Fruit fly (Drosophila melanogaster) whole organism, embryonic: Measurements from ENCODE around the gene Tango5.
A peak's percentile ranks its signal among the peaks of the same experiment; 100 is the strongest.

Experiments used
- CG10209 ChIP-seq: fragments of 200-800 bp; sonication (Bioruptor generic); optimal IDR thresholded peaks from 3 replicates; lab custom pipeline; 2017; ENCODE audit warnings: missing biosample characterization, mild to moderate bottlenecking, missing genetic modification characterization, missing genetic modification reagents
- CG1024 ChIP-seq: fragments of 200-800 bp; sonication (Bioruptor generic); IDR thresholded peaks from 2 replicates; pipeline ENCODE4 v1.3.6; 2022; ENCODE audit warnings: missing biosample characterization, missing genetic modification characterization
- CG10267 ChIP-seq: fragments of 200-800 bp; sonication (Bioruptor generic); optimal IDR thresholded peaks from 2 replicates; lab custom pipeline; 2018; ENCODE audit warnings: missing biosample characterization, mild to moderate bottlenecking, missing genetic modification characterization, moderate library complexity
- CG10543 ChIP-seq: fragments of 200-800 bp; sonication (Bioruptor generic); optimal IDR thresholded peaks from 3 replicates; lab custom pipeline; 2017; ENCODE audit warnings: missing biosample characterization, mild to moderate bottlenecking, missing genetic modification characterization, moderate library complexity
- CG11504 ChIP-seq: fragments of 200-800 bp; sonication (Bioruptor generic); optimal IDR thresholded peaks from 3 replicates; lab custom pipeline; 2019; ENCODE audit warnings: missing biosample characterization, mild to moderate bottlenecking, missing genetic modification characterization, moderate library complexity
- CG13775 ChIP-seq: fragments of 200-800 bp; sonication (Bioruptor generic); optimal IDR thresholded peaks from 3 replicates; lab custom pipeline; 2017; ENCODE audit warnings: missing biosample characterization, mild to moderate bottlenecking, missing genetic modification characterization
- CG14710 ChIP-seq: fragments of 200-800 bp; sonication (Bioruptor generic); optimal IDR thresholded peaks from 3 replicates; lab custom pipeline; 2019; ENCODE audit warnings: missing biosample characterization, mild to moderate bottlenecking, missing genetic modification characterization, moderate library complexity
- CG15269 ChIP-seq: fragments of 200-800 bp; sonication (Bioruptor generic); optimal IDR thresholded peaks from 2 replicates; lab custom pipeline; 2018; ENCODE audit warnings: missing biosample characterization, mild to moderate bottlenecking, missing genetic modification characterization, moderate library complexity
- CG17361 ChIP-seq: fragments of 200-800 bp; sonication (Bioruptor generic); IDR thresholded peaks from 3 replicates; pipeline ENCODE4 v1.3.6; 2022; ENCODE audit warnings: missing biosample characterization, missing genetic modification characterization
- CG2120 ChIP-seq: fragments of 200-800 bp; sonication (Bioruptor generic); optimal IDR thresholded peaks from 3 replicates; lab custom pipeline; 2016; ENCODE audit warnings: missing biosample characterization, missing genetic modification characterization
- CG32532 ChIP-seq: fragments of 200-800 bp; sonication (Bioruptor generic); IDR thresholded peaks from 2 replicates; pipeline ENCODE4 v1.3.6; 2022; ENCODE audit warnings: missing biosample characterization, missing genetic modification characterization
- CG5245 ChIP-seq: fragments of 200-800 bp; sonication (Bioruptor generic); optimal IDR thresholded peaks from 3 replicates; lab custom pipeline; 2016; ENCODE audit warnings: missing biosample characterization, missing genetic modification characterization
- CG7556 ChIP-seq: fragments of 200-800 bp; sonication (Bioruptor generic); optimal IDR thresholded peaks from 2 replicates; lab custom pipeline; 2017; ENCODE audit warnings: missing biosample characterization, mild to moderate bottlenecking, missing genetic modification characterization
- CG7928 ChIP-seq: fragments of 200-800 bp; sonication (Bioruptor generic); optimal IDR thresholded peaks from 2 replicates; lab custom pipeline; 2017; ENCODE audit warnings: missing biosample characterization, mild to moderate bottlenecking, missing genetic modification characterization
- CG9727 ChIP-seq: fragments of 200-800 bp; sonication (Bioruptor generic); optimal IDR thresholded peaks from 3 replicates; lab custom pipeline; 2017; ENCODE audit warnings: missing biosample characterization, mild to moderate bottlenecking, missing genetic modification characterization
- CG9817 ChIP-seq: fragments of 200-800 bp; sonication (Bioruptor generic); optimal IDR thresholded peaks from 2 replicates; lab custom pipeline; 2018; ENCODE audit warnings: missing biosample characterization, mild to moderate bottlenecking, missing genetic modification characterization, moderate library complexity
- CoRest ChIP-seq: fragments of 200-800 bp; sonication (Bioruptor generic); optimal IDR thresholded peaks from 3 replicates; lab custom pipeline; 2018; ENCODE audit warnings: missing biosample characterization, mild to moderate bottlenecking, missing genetic modification characterization, moderate library complexity
- D19A ChIP-seq: fragments of 200-800 bp; optimal IDR thresholded peaks from 3 replicates; lab custom pipeline; 2019; ENCODE audit warnings: missing biosample characterization, mild to moderate bottlenecking, missing genetic modification characterization, moderate library complexity
- Eip74EF ChIP-seq, 2 experiments: fragments of 200-800 bp in 1 of 2; fragments of >200 bp in 1 of 2; sonication (Bioruptor generic) in 1 of 2; optimal IDR thresholded peaks; 2 replicates each; lab custom pipeline; 2017 to 2019; ENCODE audit warnings: missing biosample characterization in 2 of 2, missing genetic modification characterization in 2 of 2, mild to moderate bottlenecking in 1 of 2, moderate library complexity in 1 of 2
- Ets65A ChIP-seq: fragments of 200-800 bp; sonication (Bioruptor generic); peaks from one replicate; lab custom pipeline; 2016; ENCODE audit warnings: missing biosample characterization, missing genetic modification characterization
- Hmx ChIP-seq: fragments of 200-800 bp; sonication (Bioruptor generic); optimal IDR thresholded peaks from 2 replicates; lab custom pipeline; 2016; ENCODE audit warnings: missing biosample characterization, missing genetic modification characterization
- Lim3 ChIP-seq: fragments of 200-800 bp; sonication (Bioruptor generic); IDR thresholded peaks from 2 replicates; pipeline ENCODE4 v1.3.6; 2022; ENCODE audit warnings: missing biosample characterization, missing genetic modification characterization
- Med ChIP-seq: fragments of 200-800 bp; sonication (Bioruptor generic); peaks from one replicate; lab custom pipeline; 2016; ENCODE audit warnings: missing biosample characterization, missing genetic modification characterization, mild to moderate bottlenecking, inconsistent platforms, moderate library complexity
- Myb ChIP-seq: fragments of 200-800 bp; sonication (Bioruptor generic); optimal IDR thresholded peaks from 2 replicates; lab custom pipeline; 2016; ENCODE audit warnings: missing biosample characterization, missing genetic modification characterization
- NfI ChIP-seq: fragments of 200-800 bp; sonication (Bioruptor generic); optimal IDR thresholded peaks from 3 replicates; lab custom pipeline; 2018; ENCODE audit warnings: missing biosample characterization, mild to moderate bottlenecking, missing genetic modification characterization, moderate library complexity
- Sry-β ChIP-seq: fragments of 200-800 bp; sonication (Bioruptor generic); optimal IDR thresholded peaks from 2 replicates; lab custom pipeline; 2018; ENCODE audit warnings: missing biosample characterization, mild to moderate bottlenecking, missing genetic modification characterization, moderate library complexity
- az2 ChIP-seq: fragments of 200-800 bp; sonication (Bioruptor generic); optimal IDR thresholded peaks from 3 replicates; lab custom pipeline; 2016; ENCODE audit warnings: missing biosample characterization, missing genetic modification characterization
- btn ChIP-seq: fragments of 200-800 bp; sonication (Bioruptor generic); optimal IDR thresholded peaks from 2 replicates; lab custom pipeline; 2016; ENCODE audit warnings: missing biosample characterization, missing genetic modification characterization
- cg ChIP-seq: fragments of 200-800 bp; sonication (Bioruptor generic); optimal IDR thresholded peaks from 3 replicates; lab custom pipeline; 2019; ENCODE audit warnings: missing biosample characterization, mild to moderate bottlenecking, missing genetic modification characterization, moderate library complexity
- chn ChIP-seq: fragments of 200-800 bp; sonication (Bioruptor generic); optimal IDR thresholded peaks from 2 replicates; lab custom pipeline; 2016; ENCODE audit warnings: missing biosample characterization, missing genetic modification characterization
- crol ChIP-seq: fragments of 200-800 bp; sonication (Bioruptor generic); IDR thresholded peaks from 2 replicates; pipeline ENCODE4 v1.3.6; 2022; ENCODE audit warnings: missing biosample characterization, missing genetic modification characterization
- exex ChIP-seq: fragments of 200-800 bp; sonication (Bioruptor generic); optimal IDR thresholded peaks from 4 replicates; lab custom pipeline; 2018; ENCODE audit warnings: missing biosample characterization, mild to moderate bottlenecking, missing genetic modification characterization, moderate library complexity
- grau ChIP-seq: fragments of 200-800 bp; optimal IDR thresholded peaks from 3 replicates; lab custom pipeline; 2019; ENCODE audit warnings: missing biosample characterization, mild to moderate bottlenecking, missing genetic modification characterization, moderate library complexity
- lola ChIP-seq, 3 experiments: fragments of >200 bp in 2 of 3; fragments of 200-800 bp in 1 of 3; sonication (Bioruptor generic) in 1 of 3; optimal IDR thresholded peaks; 2 replicates each; lab custom pipeline; 2017 to 2019; ENCODE audit warnings: missing biosample characterization in 3 of 3, missing genetic modification characterization in 3 of 3, mild to moderate bottlenecking in 1 of 3, moderate library complexity in 1 of 3
- lov ChIP-seq, 2 experiments: fragments of 200-800 bp in 1 of 2; fragments of >200 bp in 1 of 2; sonication (Bioruptor generic) in 1 of 2; IDR thresholded peaks in 1 of 2; optimal IDR thresholded peaks in 1 of 2; 2 replicates in 1 of 2; 3 replicates in 1 of 2; pipeline versions ENCODE4 v1.3.6 to Lab custom; 2017 to 2022; ENCODE audit warnings: missing biosample characterization in 1 of 2, missing genetic modification characterization in 1 of 2
- maf-S ChIP-seq: fragments of 200-800 bp; sonication (Bioruptor generic); optimal IDR thresholded peaks from 2 replicates; lab custom pipeline; 2016; ENCODE audit warnings: missing biosample characterization, missing genetic modification characterization
- nmo ChIP-seq: fragments of 200-800 bp; sonication (Bioruptor generic); optimal IDR thresholded peaks from 2 replicates; lab custom pipeline; 2018; ENCODE audit warnings: missing biosample characterization, mild to moderate bottlenecking, missing genetic modification characterization, moderate library complexity
- nom ChIP-seq: fragments of 200-800 bp; sonication (Bioruptor generic); optimal IDR thresholded peaks from 2 replicates; lab custom pipeline; 2017; ENCODE audit warnings: missing biosample characterization, missing genetic modification characterization, mild to moderate bottlenecking, moderate library complexity, missing genetic modification reagents
- rib ChIP-seq: fragments of 200-800 bp; sonication (Bioruptor generic); IDR thresholded peaks from 2 replicates; pipeline ENCODE4 v1.3.6; 2022; ENCODE audit warnings: missing biosample characterization, missing genetic modification characterization
- ro ChIP-seq: fragments of 200-800 bp; sonication (Bioruptor generic); IDR thresholded peaks from 2 replicates; pipeline ENCODE4 v1.3.6; 2022; ENCODE audit warnings: missing biosample characterization, missing genetic modification characterization
- row ChIP-seq: fragments of 200-800 bp; sonication (Bioruptor generic); IDR thresholded peaks from 3 replicates; pipeline ENCODE4 v1.3.6; 2022; ENCODE audit warnings: missing biosample characterization, missing genetic modification characterization
- schlank ChIP-seq: fragments of 200-800 bp; sonication (Bioruptor generic); optimal IDR thresholded peaks from 2 replicates; lab custom pipeline; 2018; ENCODE audit warnings: missing biosample characterization, mild to moderate bottlenecking, missing genetic modification characterization
- sqz ChIP-seq: fragments of 200-800 bp; sonication (Bioruptor generic); optimal IDR thresholded peaks from 3 replicates; lab custom pipeline; 2018; ENCODE audit warnings: missing biosample characterization, mild to moderate bottlenecking, missing genetic modification characterization
- stwl ChIP-seq: fragments of 200-800 bp; sonication (Bioruptor generic); optimal IDR thresholded peaks from 3 replicates; lab custom pipeline; 2018; ENCODE audit warnings: missing biosample characterization, mild to moderate bottlenecking, missing genetic modification characterization, moderate library complexity
- tgo ChIP-seq: fragments of 200-800 bp; sonication (Bioruptor generic); IDR thresholded peaks from 3 replicates; pipeline ENCODE4 v1.3.6; 2022; ENCODE audit warnings: missing biosample characterization, missing genetic modification characterization
- trem ChIP-seq: fragments of 200-800 bp; optimal IDR thresholded peaks from 3 replicates; lab custom pipeline; 2019; ENCODE audit warnings: missing biosample characterization, mild to moderate bottlenecking, missing genetic modification characterization, moderate library complexity

Gene Tango5

DNA sequence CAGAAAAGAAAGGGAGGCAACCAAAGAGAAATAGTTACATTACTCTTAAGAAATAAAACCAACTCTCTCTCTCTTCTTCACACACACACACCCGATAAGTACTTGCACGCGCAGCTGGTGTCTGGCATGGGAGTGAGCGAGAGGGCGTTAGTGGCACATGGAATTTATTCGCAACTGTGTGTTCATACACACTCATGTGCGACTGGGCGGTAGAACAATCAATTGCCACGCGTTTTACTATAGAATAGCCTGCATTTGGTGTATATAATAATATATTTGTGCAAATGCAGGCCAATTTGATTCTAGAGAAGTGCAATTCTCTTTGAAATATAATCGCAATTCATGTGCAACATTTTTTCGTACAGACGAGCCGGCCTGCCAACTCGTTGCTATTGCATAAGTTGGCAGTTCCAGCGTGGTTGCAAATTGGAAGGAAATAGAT, 21.7 kb upstream of the Tango5 start (continued):
- peak; percentile 31 for TF ChIP-seq stwl
- TF ChIP-seq CG9817: no peak
- TF ChIP-seq tgo: no peak
- TF ChIP-seq btn: no peak
- peak; percentile 30 for TF ChIP-seq nom
- TF ChIP-seq Ets65A: peak; percentile 63

DNA sequence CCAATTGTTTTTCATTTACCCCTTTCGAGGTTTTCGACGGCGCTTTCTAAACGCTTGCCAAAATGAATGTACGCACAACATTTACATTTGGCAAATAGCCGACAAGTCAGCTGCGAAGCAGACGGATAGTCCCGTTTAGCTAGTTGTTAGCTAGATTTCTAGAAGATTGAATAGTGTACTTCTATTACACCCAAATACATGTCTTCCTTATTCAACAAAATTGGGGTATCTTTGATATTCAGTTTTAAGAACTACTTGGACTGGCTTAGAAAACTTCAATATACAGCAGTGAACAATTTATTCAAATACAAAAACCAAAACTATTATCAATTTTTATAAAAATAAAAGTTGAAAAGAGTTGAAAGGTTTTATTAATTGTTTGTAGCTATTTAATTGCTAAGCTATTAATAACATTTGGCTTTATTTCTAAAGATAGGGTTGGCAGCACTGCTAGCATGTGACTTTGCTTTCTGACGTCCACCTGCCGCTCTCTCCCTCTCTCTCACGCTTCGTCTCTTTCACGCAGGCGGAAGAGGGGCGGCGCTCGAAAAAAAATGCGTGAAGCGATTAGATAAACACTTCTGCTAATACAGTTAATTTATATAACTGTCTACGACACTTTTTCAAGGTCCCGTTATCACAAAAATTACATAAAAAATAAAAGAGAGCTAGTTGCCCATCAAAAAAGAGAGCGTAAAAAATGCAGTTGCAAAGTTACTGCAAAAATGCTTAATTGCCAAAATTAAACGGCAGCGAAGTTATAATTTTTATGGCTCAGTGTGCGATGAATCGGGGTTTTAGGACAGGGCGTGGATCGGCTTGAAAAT, 20.8 kb upstream of the Tango5 start:
- no peak for TF ChIP-seq maf-S
- TF ChIP-seq grau (tag; lab: Kevin White, UChicago): peak; percentile 44
- 0 out of 3 replicates have a peak, but pooled peaks have one; percentile 19 for TF ChIP-seq CG17361
- peak in 1 of 3 experiments; percentile 18 for TF ChIP-seq lola (GFP tag; optimal IDR thresholded peaks at IDR 0.05; lab: Kevin White, UChicago)
- no peak for TF ChIP-seq cg (GFP tag; lab: Kevin White, UChicago)
- peak; percentile 16 for TF ChIP-seq CG2120 (GFP tag; lab: Kevin White, UChicago)
- no peak for TF ChIP-seq CG5245
- TF ChIP-seq CG7556 (GFP tag; lab: Kevin White, UChicago): peak; percentile 32
- TF ChIP-seq Med: peak; percentile 58
- peak; percentile 11 for TF ChIP-seq CG13775 (GFP tag; lab: Kevin White, UChicago)
- no peak for TF ChIP-seq CG7928
- TF ChIP-seq CG11504 (tag; lab: Kevin White, UChicago): peak; percentile 23
- TF ChIP-seq ro (GFP tag; lab: Robert Waterston, UW): no peak
- peak; percentile 27 for TF ChIP-seq CG15269 (tag; lab: Kevin White, UChicago)
- no peak for TF ChIP-seq D19A
- TF ChIP-seq schlank (tag; lab: Kevin White, UChicago): no peak
- peak in 1 of 2 experiments; percentile 41 for TF ChIP-seq Eip74EF (GFP tag; optimal IDR thresholded peaks at IDR 0.05; lab: Kevin White, UChicago)
- peak; percentile 7 for TF ChIP-seq nmo (GFP tag; lab: Kevin White, UChicago)
- peak; percentile 50 for TF ChIP-seq CoRest (tag; lab: Kevin White, UChicago)
- TF ChIP-seq chn: no peak
- no peak for TF ChIP-seq Myb
- TF ChIP-seq CG10209 (GFP tag; lab: Kevin White, UChicago): no peak
- no peak for TF ChIP-seq Lim3 (GFP tag; lab: Robert Waterston, UW)
- no peak for TF ChIP-seq CG1024 (GFP tag; lab: Robert Waterston, UW)
- TF ChIP-seq az2 (GFP tag; lab: Kevin White, UChicago): peak; percentile 0
- peak; percentile 3 for TF ChIP-seq exex (tag; lab: Kevin White, UChicago)
- no peak for TF ChIP-seq CG10267 (tag; lab: Kevin White, UChicago)
- TF ChIP-seq CG14710 (tag; lab: Kevin White, UChicago): no peak
- peak; percentile 91 for TF ChIP-seq trem (tag; lab: Kevin White, UChicago)
- TF ChIP-seq lov (optimal IDR thresholded peaks at IDR 0.05; lab: Kevin White, UChicago): no peak
- no peak for TF ChIP-seq lov (GFP tag; IDR thresholded peaks at IDR 0.05; lab: Robert Waterston, UW)
- peak; percentile 90 for TF ChIP-seq Sry-β
- peak; percentile 11 for TF ChIP-seq Ets65A
- peak; percentile 75 for TF ChIP-seq sqz
- peak; percentile 71 for TF ChIP-seq CG9727 (GFP tag; lab: Kevin White, UChicago)
- peak; percentile 27 for TF ChIP-seq CG10543
- no peak for TF ChIP-seq Hmx
- TF ChIP-seq NfI: no peak
- peak; percentile 61 for TF ChIP-seq crol (GFP tag; lab: Robert Waterston, UW)
- TF ChIP-seq row (GFP tag; lab: Robert Waterston, UW): peak; percentile 62
- TF ChIP-seq rib (GFP tag; lab: Robert Waterston, UW): peak; percentile 30; the same call in 1 of the 2 replicates
- 0 out of 2 replicates have a peak, but pooled peaks have one; percentile 22 for TF ChIP-seq CG32532 (GFP tag; lab: Robert Waterston, UW)
